Worm (Caenorhabditis elegans) whole organism, early embryonic: ENCODE results near the gene D1046.18.

ENCODE experiments used
- ceh-13 ChIP-seq: fragments of 200-800 bp; sonication (Bioruptor generic); optimal IDR thresholded peaks from 2 replicates; lab custom pipeline; 2018; ENCODE audit warnings: mild to moderate bottlenecking, missing genetic modification characterization, missing compliant biosample characterization
- scrt-1 ChIP-seq: fragments of 200-800 bp; sonication (Bioruptor generic); IDR thresholded peaks from 2 replicates; pipeline ENCODE4 v1.3.6; 2022; ENCODE audit warnings: missing genetic modification characterization, missing compliant biosample characterization

DNA sequence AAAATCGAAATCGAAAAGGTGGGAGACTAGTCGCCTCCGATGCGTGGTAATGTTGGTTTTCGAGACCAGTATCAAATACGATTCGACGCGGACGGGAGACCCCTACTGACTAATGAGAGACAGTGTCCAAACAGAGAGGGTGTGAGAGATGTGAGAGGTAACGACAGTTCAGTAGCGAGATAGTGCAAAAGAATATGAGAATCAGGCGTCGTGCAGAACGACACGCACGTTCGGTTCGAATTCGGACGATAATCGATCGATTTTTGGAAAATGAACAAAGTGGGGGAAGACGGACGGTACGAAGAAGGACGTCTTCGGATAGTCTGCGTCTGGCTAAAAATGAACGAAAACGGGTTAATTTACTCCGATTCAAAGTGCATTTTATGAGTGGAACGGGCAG lies 8.1 kb upstream of the D1046.18 start, which contains the start of gene D1046.16:
- no peak for TF ChIP-seq scrt-1 (GFP tag; lab: Robert Waterston, UW)
- no peak for TF ChIP-seq ceh-13 (GFP tag; lab: Kevin White, UChicago)
